Fruit fly (Drosophila melanogaster): ENCODE data around the gene aln.

aln gene

DNA sequence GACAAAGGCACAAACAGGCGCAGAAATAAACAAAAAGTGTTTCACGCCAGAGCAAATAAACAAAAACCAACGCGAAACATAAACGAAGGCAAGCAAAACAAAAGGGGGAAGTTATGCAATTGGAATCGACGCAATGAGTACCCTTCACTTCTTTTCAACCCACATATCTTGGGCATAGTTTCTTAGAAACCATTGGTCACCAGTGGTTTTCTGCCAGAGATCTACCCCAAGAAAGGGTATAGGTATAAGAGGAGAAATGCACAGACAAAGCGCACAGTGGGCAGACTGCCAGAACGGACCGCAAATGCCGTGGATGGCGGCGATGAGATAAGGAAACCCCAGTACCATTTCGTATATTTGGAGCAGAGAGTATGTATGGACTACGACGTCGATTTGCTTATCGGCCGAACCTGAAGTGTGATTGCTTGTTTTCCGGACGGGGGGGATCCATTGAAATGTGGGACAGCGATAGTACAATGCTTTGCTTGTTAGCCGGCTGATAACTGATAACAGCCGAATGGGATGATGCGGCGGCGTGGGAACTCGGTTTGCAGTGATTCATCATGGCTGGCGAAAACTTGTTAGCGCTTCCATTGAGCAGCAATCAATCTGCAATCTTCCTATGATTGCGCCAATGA, 37.2 kb downstream of the aln start (continued):
- TF ChIP-seq Hr83 (GFP tag; optimal IDR thresholded peaks at IDR 0.05; ENCODE audit: poor library complexity, severe bottlenecking) = no peak
- TF ChIP-seq CrebA (GFP tag; optimal IDR thresholded peaks at IDR 0.05; ENCODE audit: borderline replicate concordance) = peak; percentile 17
- TF ChIP-seq pan (optimal IDR thresholded peaks at IDR 0.05) = no peak
- TF ChIP-seq CG32264 (GFP tag; optimal IDR thresholded peaks at IDR 0.05) = peak; percentile 39
- peak; percentile 86 for TF ChIP-seq psq (GFP tag; optimal IDR thresholded peaks at IDR 0.05)
- no peak for TF ChIP-seq Dfd (GFP tag; optimal IDR thresholded peaks at IDR 0.05)
- peak in 1 of 2 experiments; percentile 66 for TF ChIP-seq foxo (GFP tag; optimal IDR thresholded peaks at IDR 0.05)
- peak; percentile 54 for TF ChIP-seq OdsH (GFP tag; optimal IDR thresholded peaks at IDR 0.05)

DNA sequence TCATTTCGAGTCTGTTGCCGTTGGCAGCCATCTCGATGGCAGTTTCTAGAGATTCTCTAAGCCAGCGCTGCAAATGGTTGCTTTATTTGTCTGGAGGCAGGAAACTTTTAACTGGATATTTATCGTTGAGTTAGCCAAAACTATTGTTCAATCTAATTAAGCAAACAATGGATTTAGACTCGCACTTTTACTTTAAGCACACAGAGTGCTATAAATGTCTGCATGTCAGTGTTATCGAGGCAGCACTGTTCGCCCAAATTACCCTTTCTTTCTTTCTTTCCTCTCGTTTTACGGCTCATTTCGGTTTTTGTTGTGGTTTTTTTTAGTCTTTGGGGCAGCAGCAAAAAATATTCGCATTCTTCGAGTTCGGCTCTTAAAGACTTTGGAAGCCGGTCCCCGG, 37.9 kb downstream of the aln start:
- TF ChIP-seq Jra (GFP tag; optimal IDR thresholded peaks at IDR 0.05) = no peak
- TF ChIP-seq N (GFP tag; optimal IDR thresholded peaks at IDR 0.05) = no peak
- peak; percentile 47 for TF ChIP-seq fru (GFP tag; optimal IDR thresholded peaks at IDR 0.05)
- TF ChIP-seq woc (GFP tag; optimal IDR thresholded peaks at IDR 0.05) = peak; percentile 62
- TF ChIP-seq h (GFP tag; optimal IDR thresholded peaks at IDR 0.05) = no peak
- no peak for TF ChIP-seq Mio (GFP tag; optimal IDR thresholded peaks at IDR 0.05)
- TF ChIP-seq foxo (GFP tag; optimal IDR thresholded peaks at IDR 0.05) = peak in 1 of 2 experiments; percentile 41
- TF ChIP-seq dsf (GFP tag; optimal IDR thresholded peaks at IDR 0.05; ENCODE audit: borderline replicate concordance) = no peak
- TF ChIP-seq psq (GFP tag; optimal IDR thresholded peaks at IDR 0.05) = peak; percentile 67
- peak; percentile 3 for TF ChIP-seq Hnf4 (GFP tag; optimal IDR thresholded peaks at IDR 0.05)

DNA sequence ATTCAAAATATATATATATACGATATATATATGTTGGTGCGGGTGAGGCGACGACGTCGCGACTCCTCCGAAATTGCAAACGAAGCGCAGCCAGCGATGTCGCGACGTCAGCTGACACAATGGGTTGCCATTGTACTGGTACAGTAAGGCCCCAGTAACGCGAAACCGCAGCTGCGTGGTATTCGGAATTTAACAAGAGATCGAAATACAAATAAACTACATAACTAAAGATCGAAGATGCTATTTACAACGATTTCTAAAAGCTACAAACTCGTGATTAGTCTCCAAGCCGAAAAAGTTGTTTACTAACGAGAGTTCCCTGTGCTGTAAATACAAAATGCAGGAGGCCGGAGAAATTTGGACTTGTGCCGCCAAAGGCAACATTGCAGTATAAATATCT, 38.8 kb downstream of the aln start:
- TF ChIP-seq HLH106 (tag; optimal IDR thresholded peaks at IDR 0.05) (peak; percentile 88), Hr83 (GFP tag; optimal IDR thresholded peaks at IDR 0.05; ENCODE audit: poor library complexity, severe bottlenecking) (peak; percentile 27), Abd-B (GFP tag; optimal IDR thresholded peaks at IDR 0.05) (no peak), fru (GFP tag; optimal IDR thresholded peaks at IDR 0.05) (peak; percentile 89), Dfd (GFP tag; optimal IDR thresholded peaks at IDR 0.05) (no peak), Jra (GFP tag; optimal IDR thresholded peaks at IDR 0.05) (peak; percentile 61), sage (GFP tag; optimal IDR thresholded peaks at IDR 0.05) (peak; percentile 94), pan (optimal IDR thresholded peaks at IDR 0.05) (no peak), ey (GFP tag; optimal IDR thresholded peaks at IDR 0.05) (peak; percentile 96), CG9705 (GFP tag; optimal IDR thresholded peaks at IDR 0.05) (peak; percentile 68), Dif (GFP tag; optimal IDR thresholded peaks at IDR 0.05; ENCODE audit: partially characterized antibody) (no peak), foxo (GFP tag; optimal IDR thresholded peaks at IDR 0.05) (peak in 1 of 2 experiments; percentile 96), Hnf4 (GFP tag; optimal IDR thresholded peaks at IDR 0.05) (peak; percentile 95), lola (GFP tag; optimal IDR thresholded peaks at IDR 0.05) (no peak), usp (GFP tag; optimal IDR thresholded peaks at IDR 0.05) (no peak), GATAd (GFP tag; optimal IDR thresholded peaks at IDR 0.05) (peak; percentile 74), dl (GFP tag; optimal IDR thresholded peaks at IDR 0.05; ENCODE audit: insufficient read depth in 1 of 2, partially characterized antibody in 2 of 2) (no peak), CG32264 (GFP tag; optimal IDR thresholded peaks at IDR 0.05) (peak; percentile 88), Mio (GFP tag; optimal IDR thresholded peaks at IDR 0.05) (peak; percentile 78), Rel (GFP tag; optimal IDR thresholded peaks at IDR 0.05) (peak; percentile 46), Rel (tag; optimal IDR thresholded peaks at IDR 0.05) (peak; percentile 13), Myc (optimal IDR thresholded peaks at IDR 0.05) (no peak), Hr78 (GFP tag; optimal IDR thresholded peaks at IDR 0.05) (no peak), rgr (GFP tag; optimal IDR thresholded peaks at IDR 0.05) (peak; percentile 96), brk (GFP tag; optimal IDR thresholded peaks at IDR 0.05) (peak; percentile 81), Sp1 (GFP tag; optimal IDR thresholded peaks at IDR 0.05) (peak; percentile 93), OdsH (GFP tag; optimal IDR thresholded peaks at IDR 0.05) (peak; percentile 95), dmrt93B (GFP tag; optimal IDR thresholded peaks at IDR 0.05) (peak; percentile 90), tai (GFP tag; optimal IDR thresholded peaks at IDR 0.05) (no peak), N (GFP tag; optimal IDR thresholded peaks at IDR 0.05) (no peak), jim (GFP tag; optimal IDR thresholded peaks at IDR 0.05) (no peak), dsf (GFP tag; optimal IDR thresholded peaks at IDR 0.05; ENCODE audit: borderline replicate concordance) (peak; percentile 70), Vsx2 (GFP tag; optimal IDR thresholded peaks at IDR 0.05; ENCODE audit: partially characterized antibody) (no peak), woc (GFP tag; optimal IDR thresholded peaks at IDR 0.05) (peak; percentile 87), h (GFP tag; optimal IDR thresholded peaks at IDR 0.05) (peak; percentile 92), br (GFP tag; optimal IDR thresholded peaks at IDR 0.05) (peak; percentile 96), psq (GFP tag; optimal IDR thresholded peaks at IDR 0.05) (peak; percentile 91), sv (GFP tag; optimal IDR thresholded peaks at IDR 0.05) (peak; percentile 12), CrebA (GFP tag; optimal IDR thresholded peaks at IDR 0.05; ENCODE audit: borderline replicate concordance) (no peak)

All from whole organism, wandering third instar larva.